Worm (Caenorhabditis elegans): ENCODE results near the gene kqt-3.

DNA sequence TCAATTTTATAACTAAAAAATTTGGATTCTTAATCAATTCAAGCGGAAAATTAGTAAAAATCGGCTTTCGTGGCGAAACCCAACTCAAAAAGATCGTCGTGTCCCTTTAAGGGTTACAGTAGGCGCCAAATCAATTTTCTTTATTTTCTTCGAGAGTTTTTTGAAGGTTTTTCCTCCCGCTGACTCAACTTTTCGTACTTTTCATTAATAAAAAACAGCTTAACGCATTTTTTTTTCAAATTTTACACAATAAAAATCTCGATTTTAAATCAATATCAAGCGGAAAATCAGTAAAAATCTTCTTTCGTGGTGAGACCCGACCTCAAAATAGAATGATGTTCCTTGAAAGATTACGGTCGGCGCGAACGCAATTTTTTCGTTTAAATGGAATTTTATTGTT, 36.1 kb downstream of the kqt-3 start:
- TF ChIP-seq sptf-1 (tag; optimal IDR thresholded peaks at IDR 0.05) (no peak), drap-1 (GFP tag; optimal IDR thresholded peaks at IDR 0.05) (no peak), blmp-1 (tag; optimal IDR thresholded peaks at IDR 0.05) (no peak), unc-120 (tag; optimal IDR thresholded peaks at IDR 0.05; ENCODE audit: poor library complexity, severe bottlenecking) (no peak), snpc-4 (tag; optimal IDR thresholded peaks at IDR 0.05) (no peak)
